Fruit fly (Drosophila melanogaster) whole organism, wandering third instar larva: ENCODE measurements around the gene CG8142.
A peak's percentile ranks its signal among the peaks of the same experiment; 100 is the strongest.

Experiments
- Abd-B ChIP-seq: fragments of >200 bp; optimal IDR thresholded peaks from 2 replicates; lab custom pipeline; 2017; ENCODE audit warnings: missing biosample characterization, missing genetic modification characterization
- CG9705 ChIP-seq: fragments of 200-800 bp; sonication (Bioruptor generic); optimal IDR thresholded peaks from 2 replicates; lab custom pipeline; 2018; ENCODE audit warnings: missing biosample characterization, mild to moderate bottlenecking, missing genetic modification characterization
- CrebA ChIP-seq: fragments of 200-800 bp; sonication (Bioruptor generic); optimal IDR thresholded peaks from 2 replicates; lab custom pipeline; 2016; ENCODE audit warnings: missing biosample characterization, mild to moderate bottlenecking, missing genetic modification characterization, borderline replicate concordance
- Dfd ChIP-seq: fragments of >200 bp; optimal IDR thresholded peaks from 2 replicates; lab custom pipeline; 2017; ENCODE audit warnings: missing biosample characterization, missing genetic modification characterization
- GATAd ChIP-seq: sonication (Bioruptor generic); optimal IDR thresholded peaks from 2 replicates; lab custom pipeline; 2016; ENCODE audit warnings: missing biosample characterization, missing genetic modification characterization
- HLH106 ChIP-seq: fragments of 200-800 bp; optimal IDR thresholded peaks from 3 replicates; lab custom pipeline; 2019; ENCODE audit warnings: missing biosample characterization, mild to moderate bottlenecking, missing genetic modification characterization, moderate library complexity
- Hnf4 ChIP-seq: fragments of 200-800 bp; sonication (Bioruptor generic); optimal IDR thresholded peaks from 2 replicates; lab custom pipeline; 2016; ENCODE audit warnings: missing biosample characterization, mild to moderate bottlenecking, missing genetic modification characterization
- Hr83 ChIP-seq: fragments of 200-300 bp; sonication (Bioruptor generic); optimal IDR thresholded peaks from 2 replicates; lab custom pipeline; 2016; ENCODE audit warnings: missing biosample characterization, mild to moderate bottlenecking, missing genetic modification characterization, moderate library complexity; ENCODE audit not compliant: poor library complexity, severe bottlenecking
- Jra ChIP-seq: sonication (Bioruptor generic); optimal IDR thresholded peaks from 2 replicates; lab custom pipeline; 2016; ENCODE audit warnings: missing biosample characterization, missing genetic modification characterization
- N ChIP-seq: fragments of >200 bp; optimal IDR thresholded peaks from 2 replicates; lab custom pipeline; 2018; ENCODE audit warnings: missing biosample characterization, missing external identifiers, missing genetic modification characterization
- OdsH ChIP-seq: fragments of 200-800 bp; sonication (Bioruptor generic); optimal IDR thresholded peaks from 2 replicates; lab custom pipeline; 2016; ENCODE audit warnings: missing biosample characterization, mild to moderate bottlenecking, missing genetic modification characterization
- Rel ChIP-seq, 2 experiments: fragments of 200-800 bp; sonication (Bioruptor generic) in 1 of 2; optimal IDR thresholded peaks; 2 replicates in 1 of 2; 3 replicates in 1 of 2; lab custom pipeline; 2016 to 2019; ENCODE audit warnings: mild to moderate bottlenecking in 2 of 2, missing biosample characterization in 2 of 2, missing genetic modification characterization in 2 of 2, moderate library complexity in 1 of 2
- Sp1 ChIP-seq: fragments of 200-800 bp; sonication (Bioruptor generic); optimal IDR thresholded peaks from 3 replicates; lab custom pipeline; 2019; ENCODE audit warnings: missing biosample characterization, mild to moderate bottlenecking, missing genetic modification characterization, moderate library complexity
- Vsx2 ChIP-seq: fragments of 200-300, 225-300 bp; sonication (Bioruptor generic); optimal IDR thresholded peaks from 2 replicates; lab custom pipeline; 2018; ENCODE audit warnings: missing biosample characterization, missing genetic modification characterization; ENCODE audit not compliant: partially characterized antibody
- br ChIP-seq: fragments of 200-800 bp; sonication (Bioruptor generic); optimal IDR thresholded peaks from 2 replicates; lab custom pipeline; 2016; ENCODE audit warnings: missing biosample characterization, missing genetic modification characterization
- brk ChIP-seq: fragments of 200-800 bp; sonication (Bioruptor generic); optimal IDR thresholded peaks from 2 replicates; lab custom pipeline; 2016; ENCODE audit warnings: missing biosample characterization, mild to moderate bottlenecking, missing genetic modification characterization
- dl ChIP-seq, 2 experiments: fragments of 175-275, 200-275 bp in 1 of 2; fragments of 200-275 bp in 1 of 2; sonication (Bioruptor generic); optimal IDR thresholded peaks; lab custom pipeline; 2018; ENCODE audit warnings: mild to moderate bottlenecking in 2 of 2, missing biosample characterization in 2 of 2, missing genetic modification characterization in 2 of 2, moderate library complexity in 2 of 2; ENCODE audit not compliant: partially characterized antibody in 2 of 2, insufficient read depth in 1 of 2
- dmrt93B ChIP-seq: fragments of 200-800 bp; sonication (Bioruptor generic); optimal IDR thresholded peaks from 2 replicates; lab custom pipeline; 2018; ENCODE audit warnings: missing biosample characterization, mild to moderate bottlenecking, missing genetic modification characterization
- dsf ChIP-seq: sonication (Bioruptor generic); optimal IDR thresholded peaks from 2 replicates; lab custom pipeline; 2016; ENCODE audit warnings: missing biosample characterization, missing genetic modification characterization, borderline replicate concordance
- ey ChIP-seq: fragments of 200-800 bp; sonication (Bioruptor generic); optimal IDR thresholded peaks from 2 replicates; lab custom pipeline; 2016; ENCODE audit warnings: missing biosample characterization, missing genetic modification characterization
- foxo ChIP-seq, 2 experiments: fragments of 200-800 bp; sonication (Bioruptor generic); optimal IDR thresholded peaks; 2 replicates in 1 of 2; 3 replicates in 1 of 2; lab custom pipeline; 2016 to 2017; ENCODE audit warnings: missing biosample characterization in 2 of 2, missing genetic modification characterization in 2 of 2
- fru ChIP-seq: fragments of 200-800 bp; sonication (Bioruptor generic); optimal IDR thresholded peaks from 3 replicates; lab custom pipeline; 2016; ENCODE audit warnings: missing biosample characterization, mild to moderate bottlenecking, missing genetic modification characterization
- h ChIP-seq: fragments of 200-800 bp; sonication (Bioruptor generic); optimal IDR thresholded peaks from 3 replicates; lab custom pipeline; 2016; ENCODE audit warnings: missing biosample characterization, mild to moderate bottlenecking, missing genetic modification characterization
- jim ChIP-seq: fragments of 175-275, 200-325 bp; sonication (Bioruptor generic); optimal IDR thresholded peaks from 2 replicates; lab custom pipeline; 2016; ENCODE audit warnings: missing biosample characterization, mild to moderate bottlenecking, missing genetic modification characterization
- pan ChIP-seq: fragments of >200 bp; optimal IDR thresholded peaks from 2 replicates; lab custom pipeline; 2017
- psq ChIP-seq: fragments of 200-800 bp; sonication (Bioruptor generic); optimal IDR thresholded peaks from 3 replicates; lab custom pipeline; 2017; ENCODE audit warnings: missing biosample characterization, mild to moderate bottlenecking, missing genetic modification characterization, moderate library complexity
- rgr ChIP-seq: fragments of 200-800 bp; sonication (Bioruptor generic); optimal IDR thresholded peaks from 3 replicates; lab custom pipeline; 2016; ENCODE audit warnings: missing biosample characterization, mild to moderate bottlenecking, missing genetic modification characterization
- sage ChIP-seq: fragments of 200-800 bp; sonication (Bioruptor generic); optimal IDR thresholded peaks from 2 replicates; lab custom pipeline; 2016; ENCODE audit warnings: missing biosample characterization, mild to moderate bottlenecking, missing genetic modification characterization
- sv ChIP-seq: fragments of 200-800 bp; sonication (Bioruptor generic); optimal IDR thresholded peaks from 3 replicates; lab custom pipeline; 2016; ENCODE audit warnings: missing biosample characterization, missing genetic modification characterization
- tai ChIP-seq: sonication (Bioruptor generic); optimal IDR thresholded peaks from 2 replicates; lab custom pipeline; 2016; ENCODE audit warnings: missing biosample characterization, missing genetic modification characterization
- usp ChIP-seq: fragments of >200 bp; optimal IDR thresholded peaks from 2 replicates; lab custom pipeline; 2017; ENCODE audit warnings: missing biosample characterization, missing genetic modification characterization
- woc ChIP-seq: sonication (Bioruptor generic); optimal IDR thresholded peaks from 2 replicates; lab custom pipeline; 2016; ENCODE audit warnings: missing biosample characterization, mild to moderate bottlenecking, missing genetic modification characterization

Gene CG8142

DNA sequence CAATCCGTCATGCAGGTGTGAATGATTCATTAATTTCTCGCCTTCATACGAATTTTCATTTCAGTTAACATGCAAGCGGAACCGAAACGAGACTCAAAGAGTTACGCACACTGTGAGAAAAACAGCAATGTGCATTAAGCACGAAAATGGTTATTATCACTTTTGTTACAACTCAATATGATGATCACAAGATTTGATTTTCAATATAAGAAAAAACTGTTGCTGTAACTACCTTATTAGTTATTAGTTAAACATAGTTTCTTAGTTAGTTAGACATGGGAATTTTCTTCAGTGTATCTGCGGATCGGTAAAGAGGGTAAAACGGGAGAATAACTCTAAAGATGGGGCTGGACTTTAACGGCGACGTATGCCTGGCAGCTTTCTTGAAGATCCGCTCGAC lies 29.7 kb downstream of the CG8142 start:
- TF ChIP-seq Jra (GFP tag; lab: Kevin White, UChicago) (peak; percentile 57), ey (GFP tag; lab: Kevin White, UChicago) (peak; percentile 72), Hnf4 (GFP tag; lab: Kevin White, UChicago) (peak; percentile 72), CrebA (GFP tag; lab: Kevin White, UChicago) (no peak), jim (GFP tag; lab: Kevin White, UChicago) (no peak), h (peak; percentile 70), dsf (GFP tag; lab: Kevin White, UChicago) (no peak), Sp1 (peak; percentile 71), CG9705 (GFP tag; lab: Kevin White, UChicago) (no peak), psq (GFP tag; lab: Kevin White, UChicago) (peak; percentile 50), Abd-B (no peak), Rel (GFP tag; optimal IDR thresholded peaks at IDR 0.05; lab: Kevin White, UChicago) (no peak), Rel (tag; optimal IDR thresholded peaks at IDR 0.05; lab: Kevin White, UChicago) (no peak), woc (GFP tag; lab: Kevin White, UChicago) (peak; percentile 33), brk (GFP tag; lab: Kevin White, UChicago) (peak; percentile 59), sv (GFP tag; lab: Kevin White, UChicago) (no peak), OdsH (GFP tag; lab: Kevin White, UChicago) (peak; percentile 85), Vsx2 (GFP tag; lab: Kevin White, UChicago) (no peak), rgr (GFP tag; lab: Kevin White, UChicago) (peak; percentile 65), pan (lab: Kevin White, UChicago) (no peak), HLH106 (tag; lab: Kevin White, UChicago) (peak; percentile 68), br (GFP tag; lab: Kevin White, UChicago) (peak; percentile 62), fru (GFP tag; lab: Kevin White, UChicago) (peak; percentile 68), foxo (GFP tag; optimal IDR thresholded peaks at IDR 0.05; lab: Kevin White, UChicago) (peak in 1 of 2 experiments; percentile 66), dmrt93B (GFP tag; lab: Kevin White, UChicago) (peak; percentile 37), sage (no peak)

DNA sequence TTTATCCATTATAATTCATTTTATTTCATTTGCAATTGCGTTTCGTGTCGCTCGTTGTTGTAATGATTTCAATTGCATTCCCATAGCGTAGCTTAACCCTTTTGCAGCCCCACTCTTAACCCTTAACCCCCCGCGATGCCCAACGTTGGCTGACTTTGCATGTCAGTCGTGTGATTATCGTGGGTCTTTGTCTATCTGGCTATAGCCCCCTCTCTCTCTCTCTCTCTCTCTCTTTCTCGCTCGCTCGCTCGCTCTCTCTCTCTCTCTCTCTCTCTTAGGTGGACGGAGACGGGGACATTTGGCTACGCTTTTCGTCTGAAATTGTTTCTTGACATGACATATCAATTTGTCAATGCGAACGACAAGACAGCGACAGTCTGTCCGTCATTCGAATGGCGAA lies 32.3 kb downstream of the CG8142 start:
- no peak for TF ChIP-seq jim (GFP tag; lab: Kevin White, UChicago)
- TF ChIP-seq pan (lab: Kevin White, UChicago): no peak
- no peak for TF ChIP-seq h
- TF ChIP-seq Dfd (GFP tag; lab: Kevin White, UChicago): no peak
- no peak for TF ChIP-seq usp (GFP tag; lab: Kevin White, UChicago)
- no peak for TF ChIP-seq foxo (GFP tag; optimal IDR thresholded peaks at IDR 0.05; lab: Kevin White, UChicago)
- no peak for TF ChIP-seq fru (GFP tag; lab: Kevin White, UChicago)
- no peak for TF ChIP-seq N (GFP tag; lab: Kevin White, UChicago)
- TF ChIP-seq tai (GFP tag; lab: Kevin White, UChicago): no peak
- TF ChIP-seq dl (GFP tag; optimal IDR thresholded peaks at IDR 0.05; lab: Kevin White, UChicago; ENCODE audit: insufficient read depth in 1 of 2, partially characterized antibody in 2 of 2): no peak
- TF ChIP-seq ey (GFP tag; lab: Kevin White, UChicago): no peak
- TF ChIP-seq brk (GFP tag; lab: Kevin White, UChicago): no peak
- no peak for TF ChIP-seq Hr83 (GFP tag; lab: Kevin White, UChicago)
- TF ChIP-seq Sp1: no peak

DNA sequence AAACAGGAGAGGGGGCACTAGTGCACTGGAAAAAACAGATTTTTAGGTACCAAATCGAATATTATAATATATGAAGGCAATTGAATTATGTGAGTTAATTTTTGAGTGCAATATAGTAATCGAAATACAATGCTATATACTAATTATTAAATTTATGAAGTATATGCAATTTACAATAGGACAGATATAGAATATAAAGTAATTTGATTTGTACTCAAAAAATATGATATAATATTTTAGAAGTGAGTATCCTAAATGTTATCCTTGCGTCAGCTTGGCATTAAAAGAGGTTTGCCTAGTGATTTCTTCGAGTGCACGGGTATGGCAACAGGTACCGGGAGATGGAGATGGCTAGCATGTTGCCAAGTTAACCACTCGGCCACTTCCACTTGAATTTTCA lies 37.5 kb downstream of the CG8142 start:
- TF ChIP-seq ey (GFP tag; lab: Kevin White, UChicago) (peak; percentile 19), CG9705 (GFP tag; lab: Kevin White, UChicago) (peak; percentile 12), fru (GFP tag; lab: Kevin White, UChicago) (peak; percentile 49), foxo (GFP tag; optimal IDR thresholded peaks at IDR 0.05; lab: Kevin White, UChicago) (peak in 1 of 2 experiments; percentile 66), OdsH (GFP tag; lab: Kevin White, UChicago) (peak; percentile 87), HLH106 (tag; lab: Kevin White, UChicago) (peak; percentile 61), h (peak; percentile 46), dl (GFP tag; optimal IDR thresholded peaks at IDR 0.05; lab: Kevin White, UChicago; ENCODE audit: insufficient read depth in 1 of 2, partially characterized antibody in 2 of 2) (no peak), GATAd (GFP tag; lab: Kevin White, UChicago) (no peak), pan (lab: Kevin White, UChicago) (no peak), psq (GFP tag; lab: Kevin White, UChicago) (peak; percentile 28), rgr (GFP tag; lab: Kevin White, UChicago) (peak; percentile 37), brk (GFP tag; lab: Kevin White, UChicago) (no peak), Sp1 (peak; percentile 68), Rel (GFP tag; optimal IDR thresholded peaks at IDR 0.05; lab: Kevin White, UChicago) (no peak), Rel (tag; optimal IDR thresholded peaks at IDR 0.05; lab: Kevin White, UChicago) (no peak), dmrt93B (GFP tag; lab: Kevin White, UChicago) (peak; percentile 32)
